Worm (Caenorhabditis elegans): ENCODE results near the gene prx-1.

Gene prx-1

DNA sequence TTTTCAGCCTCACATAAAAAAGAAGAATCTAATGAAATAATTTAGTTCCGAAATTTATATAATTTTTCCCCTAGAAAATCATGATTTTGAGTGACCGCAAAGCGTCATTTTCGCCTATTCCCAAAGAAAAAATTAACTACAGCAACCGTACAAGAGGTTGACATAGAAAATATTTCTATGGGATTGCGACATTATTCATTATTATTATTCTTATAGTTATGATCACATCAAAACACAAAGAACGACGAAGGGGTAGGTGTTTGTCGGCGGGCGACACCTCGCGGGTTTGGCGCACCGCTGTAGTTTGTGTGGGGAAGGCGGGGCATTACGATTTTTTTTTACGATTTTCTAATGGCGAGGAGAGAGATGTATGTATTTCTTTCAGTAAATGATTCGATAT, 10.6 kb downstream of the prx-1 start:
- TF ChIP-seq flt-1 (GFP tag; IDR thresholded peaks at IDR 0.05) (no peak), pes-1 (GFP tag; IDR thresholded peaks at IDR 0.05) (no peak), scrt-1 (GFP tag; IDR thresholded peaks at IDR 0.05) (no peak), ceh-13 (GFP tag; optimal IDR thresholded peaks at IDR 0.05) (no peak), tbx-11 (GFP tag; IDR thresholded peaks at IDR 0.05) (no peak), B0310.2 (tag; optimal IDR thresholded peaks at IDR 0.05) (no peak), tra-4 (tag; optimal IDR thresholded peaks at IDR 0.05) (no peak), hnd-1 (tag; optimal IDR thresholded peaks at IDR 0.05) (no peak), F13C5.2 (tag; optimal IDR thresholded peaks at IDR 0.05) (no peak)

DNA sequence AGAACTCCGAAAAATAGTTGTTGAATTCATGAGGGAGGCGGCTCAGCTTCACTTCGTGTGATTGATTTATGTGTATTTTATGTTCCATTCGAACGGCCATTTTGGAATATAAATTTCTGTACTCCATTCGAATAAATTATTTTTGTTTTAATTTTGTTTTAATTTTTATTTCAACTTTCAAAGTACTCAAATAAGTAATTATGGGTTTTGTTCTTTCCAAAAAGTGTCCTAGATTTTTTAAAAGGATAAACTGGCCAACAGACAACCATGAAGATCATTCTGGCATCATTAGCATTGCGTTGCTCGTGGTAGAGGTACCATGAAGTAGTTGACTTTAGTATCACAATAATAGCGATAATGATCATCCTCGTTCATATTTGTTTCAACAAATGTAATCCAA, 12.9 kb downstream of the prx-1 start:
- no peak for TF ChIP-seq tbx-11 (GFP tag; IDR thresholded peaks at IDR 0.05)

DNA sequence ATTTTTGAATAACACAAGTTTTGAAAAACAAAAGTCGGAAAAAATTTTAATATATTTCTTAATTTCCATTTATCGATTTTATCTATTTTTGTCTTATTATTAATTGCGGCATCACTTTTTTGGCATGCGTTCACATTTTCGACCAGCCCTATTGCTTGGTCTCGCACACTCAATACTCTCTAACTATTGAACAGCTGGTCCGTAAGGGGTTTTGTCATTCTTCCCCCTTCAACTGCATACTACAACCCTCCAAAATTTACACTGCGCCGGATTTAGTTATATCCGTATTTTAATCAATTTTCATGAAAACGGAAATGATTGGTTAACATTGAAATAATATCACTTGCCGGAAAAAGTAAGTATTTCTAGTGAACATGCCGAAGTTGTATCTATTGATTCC, 13.7 kb downstream of the prx-1 start, which contains the start of gene C11H1.7:
Gene C11H1.7, plus strand, starts transcription at position 12 of the 400 bp plus-strand sequence.
- TF ChIP-seq B0310.2 (tag; optimal IDR thresholded peaks at IDR 0.05) (no peak), ama-1 (optimal IDR thresholded peaks at IDR 0.05) (no peak), ets-7 (tag; optimal IDR thresholded peaks at IDR 0.05) (no peak), F13C5.2 (tag; optimal IDR thresholded peaks at IDR 0.05) (no peak), hnd-1 (tag; optimal IDR thresholded peaks at IDR 0.05) (no peak), hmg-4 (GFP tag; optimal IDR thresholded peaks at IDR 0.05) (no peak), aly-1 (tag; optimal IDR thresholded peaks at IDR 0.05) (no peak), sea-1 (GFP tag; conservative IDR thresholded peaks at IDR 0.05) (no peak), ceh-13 (GFP tag; optimal IDR thresholded peaks at IDR 0.05) (no peak)

DNA sequence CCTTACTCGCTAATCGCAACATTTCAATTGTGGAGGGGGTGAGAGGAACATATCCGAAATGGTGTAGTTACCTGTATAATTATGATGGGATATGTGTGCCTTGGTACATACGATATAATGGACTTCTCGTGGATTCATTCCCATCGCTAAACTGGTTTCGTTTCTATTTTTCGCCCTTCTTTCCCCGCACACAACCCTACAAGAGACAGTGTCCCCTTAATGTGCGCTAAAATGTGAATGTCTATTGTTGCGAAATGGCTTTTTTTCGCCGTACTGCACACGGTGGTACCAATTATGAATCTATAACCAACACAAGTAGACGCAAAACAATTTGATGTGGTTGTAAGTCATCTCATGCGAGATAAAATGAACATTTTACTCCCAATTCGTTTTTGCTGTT, 15.6 kb downstream of the prx-1 start:
- TF ChIP-seq aly-1 (tag; optimal IDR thresholded peaks at IDR 0.05) = no peak
- TF ChIP-seq tbx-11 (GFP tag; IDR thresholded peaks at IDR 0.05) = no peak
- no peak for TF ChIP-seq ets-7 (tag; optimal IDR thresholded peaks at IDR 0.05)
- TF ChIP-seq hnd-1 (tag; optimal IDR thresholded peaks at IDR 0.05) = no peak
- no peak for TF ChIP-seq ceh-36 (tag; optimal IDR thresholded peaks at IDR 0.05)
- TF ChIP-seq hmg-4 (GFP tag; optimal IDR thresholded peaks at IDR 0.05) = no peak

DNA sequence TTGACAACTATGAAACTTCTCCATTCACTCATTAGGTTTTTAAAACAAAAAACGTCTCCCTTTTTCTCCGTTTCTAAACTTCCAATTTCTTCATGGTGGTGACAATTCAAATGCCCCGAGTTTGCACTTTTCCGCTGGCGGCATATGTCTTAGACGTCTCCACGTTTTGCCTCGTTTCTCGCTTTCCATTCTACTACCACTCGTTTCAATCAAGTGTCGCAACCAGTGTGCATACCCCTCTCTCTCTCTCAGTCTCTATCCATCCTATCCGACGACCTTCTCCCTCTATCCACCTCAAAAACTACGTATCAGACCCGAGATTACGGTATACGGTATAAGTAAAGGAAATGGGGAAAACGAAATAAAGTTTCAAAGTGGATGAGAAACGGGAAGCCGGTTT, 20.4 kb downstream of the prx-1 start:
- TF ChIP-seq sea-1 (GFP tag; conservative IDR thresholded peaks at IDR 0.05) (no peak), ceh-36 (tag; optimal IDR thresholded peaks at IDR 0.05) (no peak), hmbx-1 (tag; optimal IDR thresholded peaks at IDR 0.05) (no peak), hmg-4 (GFP tag; optimal IDR thresholded peaks at IDR 0.05) (no peak), hnd-1 (tag; optimal IDR thresholded peaks at IDR 0.05) (no peak), flt-1 (GFP tag; IDR thresholded peaks at IDR 0.05) (no peak), ama-1 (optimal IDR thresholded peaks at IDR 0.05) (no peak), tbx-11 (GFP tag; IDR thresholded peaks at IDR 0.05) (no peak), F13C5.2 (tag; optimal IDR thresholded peaks at IDR 0.05) (no peak), tbx-37 (GFP tag; conservative IDR thresholded peaks at IDR 0.05) (no peak), scrt-1 (GFP tag; IDR thresholded peaks at IDR 0.05) (no peak), pes-1 (GFP tag; IDR thresholded peaks at IDR 0.05) (no peak), tra-4 (tag; optimal IDR thresholded peaks at IDR 0.05) (no peak), B0310.2 (tag; optimal IDR thresholded peaks at IDR 0.05) (no peak), aly-1 (tag; optimal IDR thresholded peaks at IDR 0.05) (no peak), ceh-13 (GFP tag; optimal IDR thresholded peaks at IDR 0.05) (no peak), ets-7 (tag; optimal IDR thresholded peaks at IDR 0.05) (no peak)

DNA sequence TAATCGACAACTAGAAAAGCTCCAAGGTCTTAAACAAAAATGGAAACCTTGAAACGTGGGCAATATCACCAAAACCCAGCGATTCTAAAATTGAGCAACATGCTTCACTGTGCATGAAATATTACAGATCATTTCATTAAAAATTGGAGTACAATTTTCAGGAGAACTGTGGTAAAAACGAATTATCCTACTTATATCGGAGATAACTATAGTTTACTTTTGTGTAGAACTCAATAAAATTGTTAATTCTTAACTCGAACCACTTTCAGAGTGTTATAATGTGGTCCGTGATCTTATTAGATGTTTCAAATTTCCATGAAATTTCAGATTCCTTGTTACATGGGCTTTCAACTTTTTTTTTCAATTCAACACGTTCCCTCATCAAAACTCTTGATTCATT, 21.5 kb downstream of the prx-1 start, which contains the start of gene K04G11.1:
Gene K04G11.1, plus strand, starts transcription at position 301 of the 400 bp plus-strand sequence.
- TF ChIP-seq tbx-11 (GFP tag; IDR thresholded peaks at IDR 0.05) (no peak), hnd-1 (tag; optimal IDR thresholded peaks at IDR 0.05) (no peak), pes-1 (GFP tag; IDR thresholded peaks at IDR 0.05) (no peak), ama-1 (optimal IDR thresholded peaks at IDR 0.05) (no peak), sea-1 (GFP tag; conservative IDR thresholded peaks at IDR 0.05) (no peak), ets-7 (tag; optimal IDR thresholded peaks at IDR 0.05) (no peak), ceh-13 (GFP tag; optimal IDR thresholded peaks at IDR 0.05) (no peak), hmg-4 (GFP tag; optimal IDR thresholded peaks at IDR 0.05) (no peak), scrt-1 (GFP tag; IDR thresholded peaks at IDR 0.05) (no peak), B0310.2 (tag; optimal IDR thresholded peaks at IDR 0.05) (no peak), tra-4 (tag; optimal IDR thresholded peaks at IDR 0.05) (no peak), ceh-36 (tag; optimal IDR thresholded peaks at IDR 0.05) (no peak), F13C5.2 (tag; optimal IDR thresholded peaks at IDR 0.05) (no peak), aly-1 (tag; optimal IDR thresholded peaks at IDR 0.05) (no peak), tbx-37 (GFP tag; conservative IDR thresholded peaks at IDR 0.05) (no peak), hmbx-1 (tag; optimal IDR thresholded peaks at IDR 0.05) (no peak), flt-1 (GFP tag; IDR thresholded peaks at IDR 0.05) (no peak)

DNA sequence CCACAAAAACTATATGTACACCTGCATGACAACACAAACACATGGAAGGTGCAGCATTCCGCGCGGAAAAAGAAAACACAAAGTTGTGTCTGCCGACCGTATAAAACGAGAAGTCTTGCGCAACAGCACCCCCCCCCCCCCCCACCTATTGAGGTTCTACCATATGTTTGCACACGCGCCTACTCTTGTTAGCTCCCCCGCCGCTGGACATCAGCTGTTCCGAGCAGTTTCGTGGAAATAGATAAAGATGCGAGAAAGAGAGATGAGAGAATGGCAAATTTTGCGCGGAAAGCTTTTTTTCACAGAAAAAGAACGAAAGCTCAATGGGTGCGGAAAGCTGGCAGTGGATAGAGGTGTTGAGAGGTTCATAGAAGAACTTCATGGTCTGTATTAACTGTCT, 21.9 kb downstream of the prx-1 start:
- no peak for TF ChIP-seq tbx-37 (GFP tag; conservative IDR thresholded peaks at IDR 0.05)
- TF ChIP-seq hmg-4 (GFP tag; optimal IDR thresholded peaks at IDR 0.05) = no peak
- TF ChIP-seq hnd-1 (tag; optimal IDR thresholded peaks at IDR 0.05) = no peak
- no peak for TF ChIP-seq ceh-36 (tag; optimal IDR thresholded peaks at IDR 0.05)
- no peak for TF ChIP-seq flt-1 (GFP tag; IDR thresholded peaks at IDR 0.05)

DNA sequence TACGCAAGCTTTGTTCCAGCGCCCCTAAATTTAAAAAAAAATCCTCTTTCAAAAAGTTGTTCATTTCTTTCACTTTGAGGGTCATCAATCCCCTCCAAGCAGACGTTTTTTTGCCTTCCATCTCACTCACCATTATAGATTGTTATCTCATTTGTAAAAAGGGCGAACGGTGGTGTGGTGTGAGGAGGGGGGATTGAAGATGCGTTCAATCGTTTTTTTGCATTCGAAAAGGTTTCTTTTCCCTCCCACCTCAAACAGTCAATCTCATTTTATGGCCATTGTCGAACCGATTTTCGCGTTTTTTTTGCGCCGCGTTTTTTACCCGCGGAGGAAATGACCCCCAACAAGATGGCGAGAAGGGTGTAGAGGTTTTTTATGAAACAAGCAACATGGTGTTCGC, 25.2 kb downstream of the prx-1 start:
- no peak for TF ChIP-seq ceh-36 (tag; optimal IDR thresholded peaks at IDR 0.05)

DNA sequence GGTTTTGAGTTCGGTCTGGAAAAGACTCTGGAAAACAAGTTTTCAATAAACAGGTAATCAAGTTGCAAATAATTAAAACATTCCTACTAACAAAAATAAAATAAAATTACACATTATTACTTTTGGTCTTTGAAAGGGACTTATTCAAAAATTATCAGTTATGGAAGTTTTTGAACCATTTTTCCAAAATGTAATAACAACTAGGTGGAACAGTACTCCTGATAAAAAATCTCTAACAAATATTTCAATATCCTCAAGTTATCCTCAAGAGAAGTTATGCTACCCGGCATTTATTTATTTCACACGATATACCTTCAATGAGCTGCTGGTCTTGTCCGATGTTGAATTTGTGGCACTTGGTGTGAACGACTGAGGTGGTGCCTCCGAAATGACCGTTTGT, 26.0 kb downstream of the prx-1 start:
- no peak for TF ChIP-seq ceh-13 (GFP tag; optimal IDR thresholded peaks at IDR 0.05)
- TF ChIP-seq tbx-37 (GFP tag; conservative IDR thresholded peaks at IDR 0.05) = no peak
- no peak for TF ChIP-seq scrt-1 (GFP tag; IDR thresholded peaks at IDR 0.05)
- TF ChIP-seq hnd-1 (tag; optimal IDR thresholded peaks at IDR 0.05) = no peak
- TF ChIP-seq flt-1 (GFP tag; IDR thresholded peaks at IDR 0.05) = no peak

Measured in whole organism, early embryonic.